Worm (Caenorhabditis elegans) whole organism, young adult: Measurements from ENCODE around the gene ZK899.2.
"Not testable (repeated sequence)": the region's sequence is repeated elsewhere in the genome, so short reads cannot be mapped to it uniquely, and the experiment has no call there.

Source experiments
- B0261.1 ChIP-seq: sonication (generic microtip); optimal IDR thresholded peaks from 2 replicates; lab custom pipeline; 2016; ENCODE audit warnings: mild to moderate bottlenecking, missing genetic modification characterization, moderate library complexity, missing compliant biosample characterization
- B0336.3 ChIP-seq: fragments of 200-800 bp; sonication (Bioruptor generic); IDR thresholded peaks from 2 replicates; pipeline ENCODE4 v1.3.6; 2022; ENCODE audit warnings: missing genetic modification characterization, missing compliant biosample characterization
- F23B12.7 ChIP-seq: sonication (generic microtip); optimal IDR thresholded peaks from 2 replicates; lab custom pipeline; 2017; ENCODE audit warnings: missing genetic modification characterization, mild to moderate bottlenecking, missing compliant biosample characterization, antibody characterized with exemption, moderate library complexity; ENCODE audit not compliant: insufficient read depth
- F33H1.4 ChIP-seq: fragments of 200-800 bp; sonication (Bioruptor generic); IDR thresholded peaks from 2 replicates; pipeline ENCODE4 v1.3.6; 2022; ENCODE audit warnings: missing genetic modification reagents, missing genetic modification characterization, missing compliant biosample characterization
- F55B11.4 ChIP-seq: sonication (generic microtip); optimal IDR thresholded peaks from 2 replicates; lab custom pipeline; 2016; ENCODE audit warnings: missing compliant biosample characterization, missing genetic modification characterization, borderline replicate concordance; ENCODE audit not compliant: insufficient read depth
- F57C9.4 ChIP-seq: sonication (generic microtip); optimal IDR thresholded peaks from 2 replicates; lab custom pipeline; 2017; ENCODE audit warnings: mild to moderate bottlenecking, missing genetic modification characterization, missing compliant biosample characterization
- T26A5.8 ChIP-seq: sonication (generic microtip); optimal IDR thresholded peaks from 2 replicates; lab custom pipeline; 2016; ENCODE audit warnings: missing genetic modification characterization, missing compliant biosample characterization
- Y53F4B.3 ChIP-seq: fragments of 200-800 bp; sonication (Bioruptor generic); IDR thresholded peaks from 2 replicates; pipeline ENCODE4 v1.3.6; 2022; ENCODE audit warnings: missing genetic modification reagents, missing genetic modification characterization, missing compliant biosample characterization
- Y56A3A.18 ChIP-seq: fragments of 200-800 bp; sonication (Bioruptor generic); IDR thresholded peaks from 2 replicates; pipeline ENCODE4 v1.3.6; 2022; ENCODE audit warnings: missing genetic modification reagents, missing genetic modification characterization, missing compliant biosample characterization
- Y67H2A.10 ChIP-seq: fragments of 200-800 bp; sonication (Bioruptor generic); conservative IDR thresholded peaks from 2 replicates; pipeline ENCODE4 v1.3.6; 2022; ENCODE audit warnings: missing genetic modification reagents, missing genetic modification characterization, missing compliant biosample characterization
- Y95B8A.8 ChIP-seq: fragments of 200-800 bp; sonication (Bioruptor generic); IDR thresholded peaks from 2 replicates; pipeline ENCODE4 v1.3.6; 2022; ENCODE audit warnings: missing genetic modification reagents, missing genetic modification characterization, missing compliant biosample characterization
- ZK185.1 ChIP-seq: sonication (generic microtip); optimal IDR thresholded peaks from 2 replicates; lab custom pipeline; 2016; ENCODE audit warnings: mild to moderate bottlenecking, missing genetic modification characterization, missing compliant biosample characterization; ENCODE audit not compliant: poor library complexity, severe bottlenecking
- ama-1 ChIP-seq, 3 experiments: fragments of 150-350 bp in 1 of 3; sonication (generic microtip) in 2 of 3; optimal IDR thresholded peaks; 2 replicates each; lab custom pipeline; 2014 to 2018; ENCODE audit warnings: missing biosample characterization in 2 of 3, missing genetic modification characterization in 2 of 3, missing genetic modification reagents in 2 of 3
- bed-1 ChIP-seq: fragments of 200-800 bp; sonication (Bioruptor generic); IDR thresholded peaks from 2 replicates; pipeline ENCODE4 v1.3.6; 2022; ENCODE audit warnings: missing genetic modification reagents, missing genetic modification characterization, missing compliant biosample characterization
- cebp-2 ChIP-seq: fragments of 200-800 bp; sonication (Bioruptor generic); IDR thresholded peaks from 2 replicates; pipeline ENCODE4 v1.3.6; 2022; ENCODE audit warnings: missing genetic modification characterization, missing compliant biosample characterization
- ceh-40 ChIP-seq: fragments of 200-800 bp; sonication (Bioruptor generic); IDR thresholded peaks from 2 replicates; pipeline ENCODE4 v1.3.6; 2022; ENCODE audit warnings: missing genetic modification characterization, missing compliant biosample characterization
- ceh-91 ChIP-seq: fragments of 200-800 bp; sonication (Bioruptor generic); IDR thresholded peaks from 2 replicates; pipeline ENCODE4 v1.3.6; 2022; ENCODE audit warnings: missing genetic modification reagents, missing genetic modification characterization, missing compliant biosample characterization
- die-1 ChIP-seq: sonication (generic microtip); optimal IDR thresholded peaks from 2 replicates; lab custom pipeline; 2016; ENCODE audit warnings: missing genotype, mild to moderate bottlenecking, missing genetic modification characterization, missing compliant biosample characterization
- dpff-1 ChIP-seq: sonication (generic microtip); optimal IDR thresholded peaks from 2 replicates; lab custom pipeline; 2017; ENCODE audit warnings: mild to moderate bottlenecking, missing genetic modification characterization, missing compliant biosample characterization
- dpl-1 ChIP-seq: fragments of 150-350 bp; optimal IDR thresholded peaks from 2 replicates; lab custom pipeline; 2014; ENCODE audit warnings: missing biosample characterization, missing genetic modification reagents, missing genetic modification characterization
- egl-44 ChIP-seq: fragments of 200-800 bp; sonication (Bioruptor generic); IDR thresholded peaks from 2 replicates; pipeline ENCODE4 v1.3.6; 2022; ENCODE audit warnings: missing genetic modification reagents, missing genetic modification characterization, missing compliant biosample characterization
- hlh-26 ChIP-seq: fragments of 200-800 bp; sonication (Bioruptor generic); conservative IDR thresholded peaks from 2 replicates; pipeline ENCODE4 v1.3.6; 2022; ENCODE audit warnings: missing genetic modification reagents, missing genetic modification characterization, missing compliant biosample characterization
- let-526 ChIP-seq: fragments of 200-800 bp; sonication (Bioruptor generic); IDR thresholded peaks from 2 replicates; pipeline ENCODE4 v1.3.6; 2022; ENCODE audit warnings: missing genetic modification reagents, missing genetic modification characterization, missing compliant biosample characterization
- lin-26 ChIP-seq: fragments of 200-800 bp; sonication (Bioruptor generic); IDR thresholded peaks from 2 replicates; pipeline ENCODE4 v1.3.6; 2022; ENCODE audit warnings: missing genetic modification reagents, missing genetic modification characterization, missing compliant biosample characterization
- lir-1 ChIP-seq: fragments of 200-800 bp; sonication (Bioruptor generic); conservative IDR thresholded peaks from 2 replicates; pipeline ENCODE4 v1.3.6; 2022; ENCODE audit warnings: missing genetic modification reagents, missing genetic modification characterization, missing compliant biosample characterization
- lsy-27 ChIP-seq: sonication (generic microtip); optimal IDR thresholded peaks from 2 replicates; lab custom pipeline; 2017; ENCODE audit warnings: missing genetic modification characterization, mild to moderate bottlenecking, missing compliant biosample characterization, antibody characterized with exemption, missing genotype, borderline replicate concordance; ENCODE audit not compliant: insufficient read depth
- madf-10 ChIP-seq: sonication (generic microtip); optimal IDR thresholded peaks from 2 replicates; lab custom pipeline; 2016; ENCODE audit warnings: mild to moderate bottlenecking, missing genetic modification characterization, missing compliant biosample characterization
- nhr-179 ChIP-seq: sonication (generic microtip); optimal IDR thresholded peaks from 2 replicates; lab custom pipeline; 2016; ENCODE audit warnings: mild to moderate bottlenecking, missing genetic modification characterization, missing compliant biosample characterization
- nhr-80 ChIP-seq: sonication (generic microtip); optimal IDR thresholded peaks from 2 replicates; lab custom pipeline; 2016; ENCODE audit warnings: missing genetic modification characterization, missing compliant biosample characterization
- nhr-90 ChIP-seq: sonication (generic microtip); optimal IDR thresholded peaks from 2 replicates; lab custom pipeline; 2016; ENCODE audit warnings: missing genotype, mild to moderate bottlenecking, missing genetic modification characterization, missing compliant biosample characterization
- pbrm-1 ChIP-seq: fragments of 200-800 bp; sonication (Bioruptor generic); IDR thresholded peaks from 2 replicates; pipeline ENCODE4 v1.3.6; 2022; ENCODE audit warnings: missing genetic modification reagents, missing genetic modification characterization, missing compliant biosample characterization
- pha-4 ChIP-seq: fragments of 150-350 bp; sonication (generic microtip); optimal IDR thresholded peaks from 2 replicates; lab custom pipeline; 2014; ENCODE audit warnings: missing biosample characterization, missing genetic modification reagents, missing genetic modification characterization
- rec-8 ChIP-seq, 2 experiments: sonication (generic microtip); optimal IDR thresholded peaks; 2 replicates each; lab custom pipeline; 2016; ENCODE audit warnings: mild to moderate bottlenecking in 2 of 2, missing genetic modification characterization in 2 of 2, missing genetic modification reagents in 2 of 2, missing genotype in 2 of 2, missing biosample characterization in 1 of 2, missing compliant biosample characterization in 1 of 2, moderate library complexity in 1 of 2
- sea-2 ChIP-seq: fragments of 200-800 bp; sonication (Bioruptor generic); IDR thresholded peaks from 2 replicates; pipeline ENCODE4 v1.3.6; 2022; ENCODE audit warnings: missing genetic modification characterization, missing compliant biosample characterization
- snpc-1.3 ChIP-seq: sonication (generic microtip); optimal IDR thresholded peaks from 2 replicates; lab custom pipeline; 2017; ENCODE audit warnings: missing genetic modification characterization, mild to moderate bottlenecking, missing compliant biosample characterization, antibody characterized with exemption, moderate library complexity, missing genotype, missing genetic modification reagents; ENCODE audit not compliant: insufficient read depth
- snpc-4 ChIP-seq, 5 experiments: fragments of 150-350 bp in 1 of 5; sonication (generic microtip) in 4 of 5; optimal IDR thresholded peaks; 2 replicates each; lab custom pipeline; 2014 to 2018; ENCODE audit warnings: missing genetic modification characterization in 5 of 5, missing biosample characterization in 3 of 5, antibody characterized with exemption in 2 of 5, mild to moderate bottlenecking in 2 of 5, missing compliant biosample characterization in 2 of 5, missing genotype in 2 of 5, moderate library complexity in 2 of 5, missing genetic modification reagents in 1 of 5
- tlf-1 ChIP-seq: fragments of 200-800 bp; sonication (Bioruptor generic); optimal IDR thresholded peaks from 2 replicates; lab custom pipeline; 2018; ENCODE audit warnings: mild to moderate bottlenecking, missing genetic modification characterization, missing compliant biosample characterization
- unc-130 ChIP-seq: sonication (generic microtip); optimal IDR thresholded peaks from 2 replicates; lab custom pipeline; 2016; ENCODE audit warnings: missing genetic modification reagents, missing genetic modification characterization, missing compliant biosample characterization
- zim-3 ChIP-seq: sonication (generic microtip); optimal IDR thresholded peaks from 2 replicates; lab custom pipeline; 2017; ENCODE audit warnings: mild to moderate bottlenecking, missing genetic modification characterization, moderate library complexity, missing compliant biosample characterization

The ZK899.2 gene

DNA sequence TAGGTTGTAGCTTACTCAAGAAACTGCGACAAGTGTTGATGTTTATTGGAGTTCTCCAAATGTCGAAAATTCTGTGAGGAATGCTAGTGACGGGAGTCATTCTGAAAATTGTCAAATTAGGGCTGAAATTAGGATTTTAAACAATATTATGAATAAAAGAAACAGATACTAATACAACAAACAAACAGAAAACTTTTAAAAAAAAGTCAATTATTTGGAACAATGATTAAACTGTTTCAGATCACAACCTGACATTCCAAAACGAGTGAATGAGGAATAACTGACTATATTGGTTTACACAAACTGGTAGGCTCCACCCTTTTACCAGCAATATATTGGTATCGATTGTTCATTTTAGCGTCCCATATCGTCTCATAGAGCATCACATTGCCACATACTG lies 9.0 kb upstream of the ZK899.2 start, which contains the start of gene ZK899.5:
ZK899.5 (minus strand) TSS at position 101 of the 400 bp plus-strand sequence.
- TF ChIP-seq cebp-2 (GFP tag; lab: Robert Waterston, UW); tlf-1 (GFP tag; lab: Kevin White, UChicago); F33H1.4 (GFP tag; lab: Robert Waterston, UW): not testable (repeated sequence)

- TF ChIP-seq ceh-91 (no peak), dpff-1 (tag; lab: Kevin White, UChicago) (no peak), pbrm-1 (no peak), lsy-27 (tag; lab: Kevin White, UChicago) (no peak), madf-10 (no peak), lin-26 (GFP tag; lab: Robert Waterston, UW) (no peak), T26A5.8 (tag; lab: Kevin White, UChicago) (no peak), nhr-179 (tag; lab: Kevin White, UChicago) (no peak), let-526 (GFP tag; lab: Robert Waterston, UW) (no peak), bed-1 (GFP tag; lab: Robert Waterston, UW) (no peak), lir-1 (GFP tag; lab: Robert Waterston, UW) (no peak), rec-8 (tag; optimal IDR thresholded peaks at IDR 0.05; lab: Kevin White, UChicago) (no peak)
These were observed 6.3 kb upstream of the ZK899.2 start, which contains the start of gene tba-8 for ce11 chrX:9458142-9458541. Gene tba-8, minus strand, starts transcription at chrX:9458348.

- TF ChIP-seq ZK185.1: no peak
- TF ChIP-seq F55B11.4 (tag; lab: Kevin White, UChicago): no peak
- no peak for TF ChIP-seq zim-3 (tag; lab: Kevin White, UChicago)
- no peak for TF ChIP-seq pha-4
- TF ChIP-seq B0336.3 (GFP tag; lab: Robert Waterston, UW): no peak
- TF ChIP-seq snpc-1.3 (tag; lab: Kevin White, UChicago): no peak
- TF ChIP-seq dpl-1 (GFP tag; lab: Kevin White, UChicago): no peak
- TF ChIP-seq ama-1 (optimal IDR thresholded peaks at IDR 0.05; lab: Kevin White, UChicago): no peak
- TF ChIP-seq ama-1 (GFP tag; optimal IDR thresholded peaks at IDR 0.05; lab: Kevin White, UChicago): no peak
- TF ChIP-seq B0261.1 (tag; lab: Kevin White, UChicago): no peak
- TF ChIP-seq unc-130 (GFP tag; lab: Kevin White, UChicago): no peak
These were observed 4.8 kb upstream of the ZK899.2 start for ce11 chrX:9456579-9456978.

ce11 chrX:9452483-9453198 lies 847 bp upstream of the ZK899.2 start, which contains the start of gene ZK899.3:
Gene ZK899.3, plus strand, starts transcription at chrX:9453148.
- no peak for TF ChIP-seq Y53F4B.3 (GFP tag; lab: Robert Waterston, UW)
- TF ChIP-seq nhr-80 (tag; lab: Kevin White, UChicago): peak; percentile 36

DNA sequence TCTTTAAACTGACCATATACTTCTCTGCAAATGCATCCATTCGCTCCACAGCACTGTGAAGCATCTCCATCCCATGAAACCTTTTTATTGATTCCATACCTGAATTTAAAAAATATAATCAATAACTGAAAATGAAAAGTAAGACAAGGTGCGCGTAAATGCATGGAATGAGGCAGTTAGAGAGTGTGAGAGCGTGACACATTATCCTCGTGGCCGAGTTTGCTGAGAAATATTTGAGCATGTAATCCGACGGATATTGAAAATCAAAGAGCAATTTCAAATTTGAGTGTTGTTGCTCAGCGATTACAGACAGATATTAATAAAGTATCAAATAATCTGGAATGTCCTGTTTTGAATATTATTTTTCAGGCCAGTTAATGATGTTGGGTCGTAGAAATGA lies 2.5 kb downstream of the ZK899.2 start, which contains the start of gene ZK899.7:
ZK899.7 (minus strand) TSS at position 101 of the 400 bp plus-strand sequence.
- TF ChIP-seq F23B12.7 (tag; lab: Kevin White, UChicago): no peak
- no peak for TF ChIP-seq egl-44
- no peak for TF ChIP-seq Y56A3A.18 (GFP tag; lab: Robert Waterston, UW)
- no peak for TF ChIP-seq nhr-90
- TF ChIP-seq snpc-4 (GFP tag; optimal IDR thresholded peaks at IDR 0.05; lab: Kevin White, UChicago): no peak
- no peak for TF ChIP-seq snpc-4 (tag; optimal IDR thresholded peaks at IDR 0.05; lab: Kevin White, UChicago)
- no peak for TF ChIP-seq hlh-26 (GFP tag; lab: Robert Waterston, UW)
- TF ChIP-seq cebp-2 (GFP tag; lab: Robert Waterston, UW): no peak
- TF ChIP-seq die-1 (tag; lab: Kevin White, UChicago): no peak
- no peak for TF ChIP-seq B0336.3 (GFP tag; lab: Robert Waterston, UW)
- TF ChIP-seq zim-3 (tag; lab: Kevin White, UChicago): no peak
- TF ChIP-seq ceh-40 (GFP tag; lab: Robert Waterston, UW): no peak
- TF ChIP-seq sea-2 (GFP tag; lab: Robert Waterston, UW): no peak
- no peak for TF ChIP-seq F57C9.4 (tag; lab: Kevin White, UChicago)
- no peak for TF ChIP-seq lsy-27 (tag; lab: Kevin White, UChicago)
- TF ChIP-seq Y95B8A.8: no peak
- TF ChIP-seq let-526 (GFP tag; lab: Robert Waterston, UW): no peak
- no peak for TF ChIP-seq Y67H2A.10 (GFP tag; lab: Robert Waterston, UW)
